Fruit fly (Drosophila melanogaster) whole organism, embryonic: ENCODE results near the gene CG15865.

Source experiments
- ATbp ChIP-seq: fragments of 200-800 bp; sonication (Bioruptor generic); optimal IDR thresholded peaks from 2 replicates; lab custom pipeline; 2017; ENCODE audit warnings: missing biosample characterization, mild to moderate bottlenecking, missing genetic modification characterization, missing genetic modification reagents
- Blimp-1 ChIP-seq: fragments of 200-800 bp; sonication (Bioruptor generic); optimal IDR thresholded peaks from 3 replicates; lab custom pipeline; 2018; ENCODE audit warnings: missing biosample characterization, missing genetic modification characterization, mild to moderate bottlenecking, moderate library complexity, missing genetic modification reagents
- CG10543 ChIP-seq: fragments of 200-800 bp; sonication (Bioruptor generic); optimal IDR thresholded peaks from 3 replicates; lab custom pipeline; 2017; ENCODE audit warnings: missing biosample characterization, mild to moderate bottlenecking, missing genetic modification characterization, moderate library complexity
- CG12299 ChIP-seq: fragments of 200-800 bp; sonication (Bioruptor generic); optimal IDR thresholded peaks from 2 replicates; lab custom pipeline; 2018; ENCODE audit warnings: missing biosample characterization, mild to moderate bottlenecking, missing genetic modification characterization
- CG12769 ChIP-seq: fragments of 200-800 bp; sonication (Bioruptor generic); optimal IDR thresholded peaks from 2 replicates; lab custom pipeline; 2019; ENCODE audit warnings: missing biosample characterization, mild to moderate bottlenecking, missing genetic modification characterization, moderate library complexity
- CG14860 ChIP-seq: fragments of 200-800 bp; sonication (Bioruptor generic); IDR thresholded peaks from 3 replicates; pipeline ENCODE4 v1.3.6; 2022; ENCODE audit warnings: missing biosample characterization, missing genetic modification characterization; ENCODE audit not compliant: partially characterized antibody
- CG17328 ChIP-seq: fragments of 200-800 bp; sonication (Bioruptor generic); IDR thresholded peaks from 2 replicates; pipeline ENCODE4 v1.3.6; 2022; ENCODE audit warnings: missing biosample characterization, missing genetic modification characterization
- CG18011 ChIP-seq: fragments of 200-800 bp; sonication (Bioruptor generic); optimal IDR thresholded peaks from 2 replicates; lab custom pipeline; 2017; ENCODE audit warnings: missing biosample characterization, missing genetic modification characterization, mild to moderate bottlenecking, moderate library complexity, missing genotype
- CG2129 ChIP-seq: fragments of 200-800 bp; sonication (Bioruptor generic); IDR thresholded peaks from 2 replicates; pipeline ENCODE4 v1.3.6; 2022; ENCODE audit warnings: missing biosample characterization, missing genetic modification characterization; ENCODE audit not compliant: partially characterized antibody
- CG3726 ChIP-seq: fragments of 200-800 bp; sonication (Bioruptor generic); IDR thresholded peaks from 3 replicates; pipeline ENCODE4, ENCODE4 v1.3.6; 2022; ENCODE audit warnings: missing biosample characterization, missing genetic modification characterization
- CG4282 ChIP-seq: fragments of 200-800 bp; sonication (Bioruptor generic); optimal IDR thresholded peaks from 2 replicates; lab custom pipeline; 2016; ENCODE audit warnings: missing biosample characterization, missing genetic modification characterization
- CG4730 ChIP-seq: fragments of 200-800 bp; sonication (Bioruptor generic); IDR thresholded peaks from 2 replicates; pipeline ENCODE4 v1.3.6; 2022; ENCODE audit warnings: missing biosample characterization, missing genetic modification characterization
- CG6813 ChIP-seq: fragments of 200-800 bp; sonication (Bioruptor generic); optimal IDR thresholded peaks from 2 replicates; lab custom pipeline; 2017; ENCODE audit warnings: missing biosample characterization, missing genetic modification characterization, mild to moderate bottlenecking, moderate library complexity, missing genetic modification reagents
- CG7357 ChIP-seq: fragments of 200-800 bp; sonication (Bioruptor generic); IDR thresholded peaks from 3 replicates; pipeline ENCODE4 v1.3.6; 2022; ENCODE audit warnings: missing biosample characterization, missing genetic modification characterization
- CG9437 ChIP-seq: fragments of 200-800 bp; sonication (Bioruptor generic); optimal IDR thresholded peaks from 2 replicates; lab custom pipeline; 2018; ENCODE audit warnings: missing biosample characterization, mild to moderate bottlenecking, missing genetic modification characterization
- CG9817 ChIP-seq: fragments of 200-800 bp; sonication (Bioruptor generic); optimal IDR thresholded peaks from 2 replicates; lab custom pipeline; 2018; ENCODE audit warnings: missing biosample characterization, mild to moderate bottlenecking, missing genetic modification characterization, moderate library complexity
- CoRest ChIP-seq: fragments of 200-800 bp; sonication (Bioruptor generic); optimal IDR thresholded peaks from 3 replicates; lab custom pipeline; 2018; ENCODE audit warnings: missing biosample characterization, mild to moderate bottlenecking, missing genetic modification characterization, moderate library complexity
- CrebB ChIP-seq: fragments of 200-800 bp; sonication (Bioruptor generic); optimal IDR thresholded peaks from 3 replicates; lab custom pipeline; 2018; ENCODE audit warnings: missing biosample characterization, mild to moderate bottlenecking, missing genetic modification characterization
- Ets65A ChIP-seq: fragments of 200-800 bp; sonication (Bioruptor generic); peaks from one replicate; lab custom pipeline; 2016; ENCODE audit warnings: missing biosample characterization, missing genetic modification characterization
- HLH3B ChIP-seq: fragments of 200-800 bp; sonication (Bioruptor generic); IDR thresholded peaks from 2 replicates; pipeline ENCODE4 v1.3.6; 2022; ENCODE audit warnings: missing biosample characterization, missing genetic modification characterization
- Jarid2 ChIP-seq: fragments of 200-800 bp; sonication (Bioruptor generic); optimal IDR thresholded peaks from 3 replicates; lab custom pipeline; 2017; ENCODE audit warnings: mild to moderate bottlenecking, missing biosample characterization, missing genetic modification reagents, missing genetic modification characterization
- Med ChIP-seq: fragments of 200-800 bp; sonication (Bioruptor generic); peaks from one replicate; lab custom pipeline; 2016; ENCODE audit warnings: missing biosample characterization, missing genetic modification characterization, mild to moderate bottlenecking, inconsistent platforms, moderate library complexity
- Pdp1 ChIP-seq, 2 experiments: fragments of 200-800 bp; sonication (Bioruptor generic); optimal IDR thresholded peaks; 3 replicates each; lab custom pipeline; 2016; ENCODE audit warnings: missing biosample characterization in 2 of 2, missing genetic modification characterization in 2 of 2, mild to moderate bottlenecking in 1 of 2, moderate library complexity in 1 of 2
- Ptx1 ChIP-seq: fragments of 200-800 bp; sonication (Bioruptor generic); IDR thresholded peaks from 2 replicates; pipeline ENCODE4 v1.3.6; 2022; ENCODE audit warnings: missing biosample characterization, missing genetic modification characterization
- ac ChIP-seq: fragments of 200-800 bp; sonication (Bioruptor generic); optimal IDR thresholded peaks from 3 replicates; lab custom pipeline; 2017; ENCODE audit warnings: missing biosample characterization, mild to moderate bottlenecking, missing genetic modification characterization
- bigmax ChIP-seq: fragments of 200-800 bp; sonication (Bioruptor generic); optimal IDR thresholded peaks from 2 replicates; lab custom pipeline; 2018; ENCODE audit warnings: missing biosample characterization, mild to moderate bottlenecking, missing genetic modification characterization
- caup ChIP-seq: fragments of 200-800 bp; sonication (Bioruptor generic); optimal IDR thresholded peaks from 3 replicates; lab custom pipeline; 2017; ENCODE audit warnings: missing biosample characterization, mild to moderate bottlenecking, missing genetic modification characterization, moderate library complexity; ENCODE audit not compliant: severe bottlenecking
- cg ChIP-seq: fragments of 200-800 bp; sonication (Bioruptor generic); optimal IDR thresholded peaks from 3 replicates; lab custom pipeline; 2019; ENCODE audit warnings: missing biosample characterization, mild to moderate bottlenecking, missing genetic modification characterization, moderate library complexity
- dan ChIP-seq: fragments of 200-800 bp; sonication (Bioruptor generic); IDR thresholded peaks from 2 replicates; pipeline ENCODE4 v1.3.6; 2022; ENCODE audit warnings: missing biosample characterization, missing genetic modification characterization
- dysf ChIP-seq: fragments of 200-800 bp; sonication (Bioruptor generic); IDR thresholded peaks from 3 replicates; pipeline ENCODE4 v1.3.6; 2022; ENCODE audit warnings: missing biosample characterization, missing genetic modification characterization
- jigr1 ChIP-seq: fragments of 200-800 bp; sonication (Bioruptor generic); IDR thresholded peaks from 3 replicates; pipeline ENCODE4 v1.3.6; 2022; ENCODE audit warnings: missing biosample characterization, missing genetic modification characterization
- kni ChIP-seq: fragments of 200-800 bp; sonication (Bioruptor generic); optimal IDR thresholded peaks from 3 replicates; lab custom pipeline; 2017; ENCODE audit warnings: mild to moderate bottlenecking, missing biosample characterization, missing genetic modification reagents, missing genetic modification characterization
- oc ChIP-seq: fragments of 200-800 bp; sonication (Bioruptor generic); optimal IDR thresholded peaks from 2 replicates; lab custom pipeline; 2018; ENCODE audit warnings: missing biosample characterization, mild to moderate bottlenecking, missing genetic modification characterization, moderate library complexity
- peb ChIP-seq: fragments of 200-800 bp; sonication (Bioruptor generic); IDR thresholded peaks from 2 replicates; pipeline ENCODE4 v1.3.6; 2022; ENCODE audit warnings: missing biosample characterization, missing genetic modification characterization
- sd ChIP-seq: fragments of 200-800 bp; sonication (Bioruptor generic); optimal IDR thresholded peaks from 3 replicates; lab custom pipeline; 2018; ENCODE audit warnings: missing biosample characterization, mild to moderate bottlenecking, missing genetic modification characterization, moderate library complexity
- sens ChIP-seq: fragments of 200-800 bp; sonication (Bioruptor generic); peaks from one replicate; lab custom pipeline; 2016; ENCODE audit warnings: missing biosample characterization, missing genetic modification characterization
- shn ChIP-seq: fragments of 200-800 bp; sonication (Bioruptor generic); optimal IDR thresholded peaks from 3 replicates; lab custom pipeline; 2016; ENCODE audit warnings: missing biosample characterization, missing genetic modification characterization
- slbo ChIP-seq: fragments of 200-800 bp; sonication (Bioruptor generic); IDR thresholded peaks from 2 replicates; pipeline ENCODE4 v1.3.6; 2022; ENCODE audit warnings: missing biosample characterization, missing genetic modification characterization
- sqz ChIP-seq: fragments of 200-800 bp; sonication (Bioruptor generic); optimal IDR thresholded peaks from 3 replicates; lab custom pipeline; 2018; ENCODE audit warnings: missing biosample characterization, mild to moderate bottlenecking, missing genetic modification characterization
- stc ChIP-seq: fragments of 200-800 bp; sonication (Bioruptor generic); IDR thresholded peaks from 2 replicates; pipeline ENCODE4 v1.3.6; 2022; ENCODE audit warnings: missing biosample characterization, missing genetic modification characterization

The CG15865 gene

DNA sequence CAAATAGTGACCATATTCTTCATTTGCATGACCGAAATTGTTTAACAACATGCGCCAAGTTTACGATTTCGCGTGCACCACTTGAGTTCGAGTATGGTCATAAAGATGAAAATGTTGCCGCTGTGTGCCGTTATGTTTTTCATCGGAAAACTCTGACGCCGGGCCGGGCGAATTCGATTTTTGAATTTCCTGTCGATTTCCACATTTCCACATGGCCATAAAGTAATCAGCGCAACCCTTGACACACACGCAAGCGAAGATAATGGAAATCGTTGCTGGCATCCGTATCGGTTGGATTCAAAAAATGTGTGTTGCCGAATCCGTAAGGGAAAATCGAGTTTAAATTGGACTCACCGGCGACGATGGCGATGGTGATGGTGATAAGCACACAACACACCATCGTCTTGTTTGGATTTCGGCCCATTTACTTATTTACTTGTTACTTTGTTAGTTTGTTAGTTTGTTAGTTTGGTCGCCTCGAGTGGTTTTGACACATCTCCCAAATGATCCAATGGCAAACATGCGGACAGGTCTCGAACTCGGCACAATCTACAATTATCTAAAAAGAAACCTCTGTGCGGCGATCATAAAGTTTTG is 19.6 kb downstream of the CG15865 start (continued):
- TF ChIP-seq CrebB (tag; lab: Kevin White, UChicago): peak; percentile 60

DNA sequence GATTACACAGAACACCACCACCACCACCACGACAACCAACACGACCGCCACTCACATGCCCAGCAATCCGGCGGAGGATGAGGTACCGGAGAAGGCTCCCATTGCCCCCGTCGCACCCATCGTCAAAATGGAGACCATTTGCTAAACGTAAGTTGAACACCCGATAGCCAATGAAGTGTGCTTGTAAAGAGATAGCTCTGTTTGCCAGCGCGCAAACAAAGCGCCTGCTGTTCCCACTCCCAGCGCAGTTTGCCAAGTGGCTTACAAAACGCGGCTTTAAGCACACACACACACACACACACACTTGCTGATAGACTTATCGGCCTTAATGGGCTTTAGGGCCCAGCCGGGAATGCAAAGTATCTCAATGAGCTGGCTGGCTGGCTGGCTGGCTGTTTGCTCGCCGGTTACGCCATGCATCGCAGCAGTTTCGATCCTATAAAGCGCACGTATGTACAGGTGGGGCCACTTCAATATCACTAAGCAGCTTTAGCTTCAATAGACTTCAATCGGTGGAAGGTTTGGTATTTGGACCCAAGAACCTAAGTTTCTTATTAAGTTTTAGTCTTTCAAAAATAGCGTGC is 20.8 kb downstream of the CG15865 start:
- no peak for TF ChIP-seq Ets65A
- no peak for TF ChIP-seq dan (GFP tag; lab: Robert Waterston, UW)
- TF ChIP-seq ATbp (GFP tag; lab: Kevin White, UChicago): peak; percentile 39
- no peak for TF ChIP-seq CG14860 (GFP tag; lab: Robert Waterston, UW)
- TF ChIP-seq sd (tag; lab: Kevin White, UChicago): peak; percentile 50
- no peak for TF ChIP-seq CG4730 (GFP tag; lab: Robert Waterston, UW)
- TF ChIP-seq bigmax (GFP tag; lab: Kevin White, UChicago): no peak
- peak; percentile 70 for TF ChIP-seq oc (tag; lab: Kevin White, UChicago)
- TF ChIP-seq CG2129 (GFP tag; lab: Robert Waterston, UW): no peak
- TF ChIP-seq CG12769 (tag; lab: Kevin White, UChicago): peak; percentile 7
- no peak for TF ChIP-seq caup (GFP tag; lab: Kevin White, UChicago)
- TF ChIP-seq stc (GFP tag; lab: Robert Waterston, UW): peak; percentile 26; the same call in 1 of the 2 replicates
- no peak for TF ChIP-seq CG7357 (GFP tag; lab: Robert Waterston, UW)
- TF ChIP-seq Med (GFP tag; lab: Kevin White, UChicago): peak; percentile 35
- TF ChIP-seq CG9817: no peak
- TF ChIP-seq slbo (GFP tag; lab: Robert Waterston, UW): peak; percentile 6; the same call in 1 of the 2 replicates
- no peak for TF ChIP-seq CG6813 (GFP tag; lab: Kevin White, UChicago)
- TF ChIP-seq CG10543 (GFP tag; lab: Kevin White, UChicago): peak; percentile 16
- TF ChIP-seq CrebB (tag; lab: Kevin White, UChicago): no peak
- no peak for TF ChIP-seq CG4282 (GFP tag; lab: Kevin White, UChicago)
- TF ChIP-seq cg (GFP tag; lab: Kevin White, UChicago): peak; percentile 24
- no peak for TF ChIP-seq jigr1
- TF ChIP-seq Ptx1 (GFP tag; lab: Robert Waterston, UW): no peak
- peak in 1 of 2 experiments; percentile 70 for TF ChIP-seq Pdp1 (GFP tag; optimal IDR thresholded peaks at IDR 0.05; lab: Kevin White, UChicago)
- TF ChIP-seq peb (GFP tag; lab: Robert Waterston, UW): no peak
- TF ChIP-seq sens (GFP tag; lab: Kevin White, UChicago): peak; percentile 78
- 0 out of 2 replicates have a peak, but pooled peaks have one; percentile 16 for TF ChIP-seq HLH3B (GFP tag; lab: Robert Waterston, UW)
- no peak for TF ChIP-seq CG9437 (GFP tag; lab: Kevin White, UChicago)
- TF ChIP-seq CG18011 (GFP tag; lab: Kevin White, UChicago): no peak

DNA sequence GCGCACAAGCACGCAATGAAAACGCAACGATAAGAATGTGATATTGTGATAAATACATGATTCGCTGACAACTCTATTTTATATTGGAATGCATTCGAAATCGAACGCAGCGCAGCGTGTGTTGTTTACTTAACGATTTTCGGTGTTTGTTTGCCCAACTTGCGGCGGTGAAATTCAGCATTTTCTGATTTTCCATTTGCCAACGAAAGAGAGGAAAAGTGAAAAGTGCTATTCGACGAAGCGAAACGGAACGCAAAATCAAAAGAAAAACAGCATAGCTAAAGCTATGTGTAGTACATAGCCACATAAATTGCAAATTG is 23.2 kb downstream of the CG15865 start:
- TF ChIP-seq ATbp (GFP tag; lab: Kevin White, UChicago) (peak; percentile 27), CG12299 (no peak), CG17328 (GFP tag; lab: Robert Waterston, UW) (no peak), Blimp-1 (GFP tag; lab: Kevin White, UChicago) (peak; percentile 33), shn (GFP tag; lab: Kevin White, UChicago) (no peak), ac (GFP tag; lab: Kevin White, UChicago) (peak; percentile 1), sqz (GFP tag; lab: Kevin White, UChicago) (peak; percentile 6), dysf (GFP tag; lab: Robert Waterston, UW) (no peak), Jarid2 (peak; percentile 61), CG3726 (GFP tag; lab: Robert Waterston, UW) (no peak), CoRest (no peak), kni (GFP tag; lab: Kevin White, UChicago) (peak; percentile 59)
